Worm (Caenorhabditis elegans) whole organism, late embryonic: ENCODE measurements around the gene F59A1.15.

Experiments
- ama-1 ChIP-seq: fragments of 150-350 bp; optimal IDR thresholded peaks from 2 replicates; lab custom pipeline; 2014
- ceh-14 ChIP-seq: sonication (generic microtip); optimal IDR thresholded peaks from 2 replicates; lab custom pipeline; 2016; ENCODE audit warnings: missing genotype, missing genetic modification characterization, missing compliant biosample characterization
- ceh-45 ChIP-seq: fragments of 200-800 bp; sonication (Bioruptor generic); IDR thresholded peaks from 2 replicates; pipeline ENCODE4 v1.3.6; 2022; ENCODE audit warnings: missing genetic modification reagents, missing genetic modification characterization, missing compliant biosample characterization
- ceh-9 ChIP-seq: sonication (generic microtip); optimal IDR thresholded peaks from 2 replicates; lab custom pipeline; 2016; ENCODE audit warnings: mild to moderate bottlenecking, missing genetic modification characterization, inconsistent platforms, missing compliant biosample characterization
- gmeb-2 ChIP-seq: sonication (generic microtip); optimal IDR thresholded peaks from 2 replicates; lab custom pipeline; 2016; ENCODE audit warnings: missing genetic modification characterization, inconsistent platforms, missing compliant biosample characterization
- hlh-13 ChIP-seq: fragments of 200-800 bp; sonication (Bioruptor generic); optimal IDR thresholded peaks from 2 replicates; lab custom pipeline; 2018; ENCODE audit warnings: mild to moderate bottlenecking, missing genetic modification characterization, missing compliant biosample characterization
- hlh-8 ChIP-seq: sonication (generic microtip); optimal IDR thresholded peaks from 2 replicates; lab custom pipeline; 2016; ENCODE audit warnings: missing genotype, missing genetic modification characterization, missing compliant biosample characterization
- nfya-1 ChIP-seq: sonication (generic microtip); optimal IDR thresholded peaks from 2 replicates; lab custom pipeline; 2017; ENCODE audit warnings: missing genetic modification characterization, mild to moderate bottlenecking, missing compliant biosample characterization, antibody characterized with exemption, moderate library complexity
- nhr-11 ChIP-seq: fragments of 150-350 bp; optimal IDR thresholded peaks from 2 replicates; lab custom pipeline; 2014; ENCODE audit warnings: missing biosample characterization, missing genetic modification characterization
- nhr-232 ChIP-seq: sonication (generic microtip); optimal IDR thresholded peaks from 2 replicates; lab custom pipeline; 2016; ENCODE audit warnings: missing genetic modification characterization, missing compliant biosample characterization
- pag-3 ChIP-seq: sonication (generic microtip); optimal IDR thresholded peaks from 2 replicates; lab custom pipeline; 2016; ENCODE audit warnings: missing compliant biosample characterization, missing genetic modification characterization, borderline replicate concordance
- pqm-1 ChIP-seq: sonication (generic microtip); optimal IDR thresholded peaks from 2 replicates; lab custom pipeline; 2016; ENCODE audit warnings: missing genetic modification characterization, missing compliant biosample characterization
- rnt-1 ChIP-seq: sonication (generic microtip); optimal IDR thresholded peaks from 2 replicates; lab custom pipeline; 2016; ENCODE audit warnings: missing genetic modification characterization, missing compliant biosample characterization
- unc-86 ChIP-seq: sonication (generic microtip); optimal IDR thresholded peaks from 2 replicates; lab custom pipeline; 2016; ENCODE audit warnings: missing genetic modification characterization, missing compliant biosample characterization

ce11 chrV:17673343-17673742 is 10.3 kb downstream of the F59A1.15 start, which contains the start of gene str-93:
- no peak for TF ChIP-seq pag-3 (tag; lab: Kevin White, UChicago)
- TF ChIP-seq hlh-8: no peak
- TF ChIP-seq pqm-1: no peak
- TF ChIP-seq nhr-232 (tag; lab: Kevin White, UChicago): no peak
- TF ChIP-seq gmeb-2 (tag; lab: Kevin White, UChicago): no peak
- TF ChIP-seq ceh-14 (tag; lab: Kevin White, UChicago): no peak
- no peak for TF ChIP-seq ama-1 (lab: Kevin White, UChicago)
- TF ChIP-seq hlh-13 (GFP tag; lab: Kevin White, UChicago): no peak
- TF ChIP-seq unc-86: no peak
- TF ChIP-seq nfya-1 (tag; lab: Kevin White, UChicago): no peak
- TF ChIP-seq ceh-9 (tag; lab: Kevin White, UChicago): no peak
- no peak for TF ChIP-seq rnt-1 (tag; lab: Kevin White, UChicago)
- TF ChIP-seq nhr-11 (tag; lab: Kevin White, UChicago): no peak
- no peak for TF ChIP-seq ceh-45 (GFP tag; lab: Robert Waterston, UW)
